Worm (Caenorhabditis elegans): Measurements from ENCODE around the gene F01G4.6.

DNA sequence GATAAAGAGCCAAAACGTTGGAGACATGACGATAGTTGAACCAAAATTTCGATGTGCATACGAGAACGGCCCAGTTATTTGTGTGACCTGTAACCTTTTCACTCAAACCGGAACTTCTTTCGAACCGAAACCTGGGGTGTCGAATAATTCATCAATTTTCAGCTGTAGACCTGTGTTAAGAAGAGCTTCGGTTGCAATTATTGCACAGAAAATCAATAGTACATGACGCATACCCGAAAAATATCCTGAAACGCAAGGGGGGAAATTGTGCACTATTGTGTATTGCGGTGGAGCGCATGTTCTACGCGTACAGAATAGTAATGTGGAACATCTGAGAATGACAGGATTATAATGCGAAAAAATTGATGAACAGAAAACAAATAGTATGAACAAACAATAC, 39.5 kb downstream of the F01G4.6 start, which contains the start of gene pigk-1:
- TF ChIP-seq ceh-16 (tag; optimal IDR thresholded peaks at IDR 0.05), result no peak
- TF ChIP-seq fkh-10 (GFP tag; optimal IDR thresholded peaks at IDR 0.05), result no peak
- no peak for TF ChIP-seq daf-12 (tag; optimal IDR thresholded peaks at IDR 0.05)
- TF ChIP-seq skn-1 (tag; optimal IDR thresholded peaks at IDR 0.05), result no peak
- no peak for TF ChIP-seq elt-1 (tag; optimal IDR thresholded peaks at IDR 0.05)
- peak; percentile 9 for TF ChIP-seq ama-1 (optimal IDR thresholded peaks at IDR 0.05)
- TF ChIP-seq pqm-1 (tag; optimal IDR thresholded peaks at IDR 0.05), result no peak
- TF ChIP-seq nhr-237 (tag; optimal IDR thresholded peaks at IDR 0.05), result no peak
